Worm (Caenorhabditis elegans) whole organism, young adult: ENCODE results near the gene garr-1.

Source experiments
- D2030.7 ChIP-seq: fragments of 200-800 bp; sonication (Bioruptor generic); IDR thresholded peaks from 2 replicates; pipeline ENCODE4 v1.3.6; 2022; ENCODE audit warnings: missing genetic modification reagents, missing genetic modification characterization, missing compliant biosample characterization
- F37B4.10 ChIP-seq: fragments of 200-800 bp; sonication (Bioruptor generic); IDR thresholded peaks from 2 replicates; pipeline ENCODE4 v1.3.6; 2022; ENCODE audit warnings: missing genetic modification characterization, missing compliant biosample characterization
- F49E8.2 ChIP-seq: sonication (generic microtip); optimal IDR thresholded peaks from 3 replicates; lab custom pipeline; 2017; ENCODE audit warnings: missing genetic modification characterization, mild to moderate bottlenecking, missing compliant biosample characterization, antibody characterized with exemption, moderate library complexity; ENCODE audit not compliant: insufficient read depth
- F52B5.7 ChIP-seq: sonication (generic microtip); optimal IDR thresholded peaks from 2 replicates; lab custom pipeline; 2016; ENCODE audit warnings: mild to moderate bottlenecking, missing genetic modification characterization, missing compliant biosample characterization
- K12H6.12 ChIP-seq: fragments of 200-800 bp; sonication (Bioruptor generic); optimal IDR thresholded peaks from 2 replicates; lab custom pipeline; 2018; ENCODE audit warnings: mild to moderate bottlenecking, missing genetic modification characterization, missing compliant biosample characterization
- Y53F4B.3 ChIP-seq: fragments of 200-800 bp; sonication (Bioruptor generic); IDR thresholded peaks from 2 replicates; pipeline ENCODE4 v1.3.6; 2022; ENCODE audit warnings: missing genetic modification reagents, missing genetic modification characterization, missing compliant biosample characterization
- Y56A3A.18 ChIP-seq: fragments of 200-800 bp; sonication (Bioruptor generic); IDR thresholded peaks from 2 replicates; pipeline ENCODE4 v1.3.6; 2022; ENCODE audit warnings: missing genetic modification reagents, missing genetic modification characterization, missing compliant biosample characterization
- Y67H2A.10 ChIP-seq: fragments of 200-800 bp; sonication (Bioruptor generic); conservative IDR thresholded peaks from 2 replicates; pipeline ENCODE4 v1.3.6; 2022; ENCODE audit warnings: missing genetic modification reagents, missing genetic modification characterization, missing compliant biosample characterization
- akir-1 ChIP-seq: fragments of 200-800 bp; sonication (Bioruptor generic); optimal IDR thresholded peaks from 2 replicates; lab custom pipeline; 2018; ENCODE audit warnings: mild to moderate bottlenecking, missing genetic modification characterization, moderate library complexity, missing compliant biosample characterization
- aptf-2 ChIP-seq: fragments of 200-800 bp; sonication (Bioruptor generic); conservative IDR thresholded peaks from 2 replicates; pipeline ENCODE4 v1.3.6; 2022; ENCODE audit warnings: missing genetic modification reagents, missing genetic modification characterization, missing compliant biosample characterization
- aptf-3 ChIP-seq: fragments of 200-800 bp; sonication (Bioruptor generic); IDR thresholded peaks from 2 replicates; pipeline ENCODE4 v1.3.6; 2022; ENCODE audit warnings: missing genetic modification characterization, missing compliant biosample characterization
- attf-5 ChIP-seq: fragments of 200-800 bp; sonication (Bioruptor generic); optimal IDR thresholded peaks from 2 replicates; lab custom pipeline; 2018; ENCODE audit warnings: mild to moderate bottlenecking, missing genetic modification characterization, missing compliant biosample characterization
- bed-2 ChIP-seq: fragments of 200-800 bp; sonication (Bioruptor generic); IDR thresholded peaks from 2 replicates; pipeline ENCODE4 v1.3.6; 2022; ENCODE audit warnings: missing genetic modification reagents, missing genetic modification characterization, missing compliant biosample characterization
- ccch-3 ChIP-seq: fragments of 200-800 bp; sonication (Bioruptor generic); optimal IDR thresholded peaks from 2 replicates; lab custom pipeline; 2018; ENCODE audit warnings: mild to moderate bottlenecking, missing genetic modification characterization, missing compliant biosample characterization
- cebp-1 ChIP-seq, 2 experiments: fragments of 200-800 bp in 1 of 2; sonication (Bioruptor generic) in 1 of 2; sonication (generic microtip) in 1 of 2; IDR thresholded peaks in 1 of 2; optimal IDR thresholded peaks in 1 of 2; 2 replicates each; pipeline versions ENCODE4 v1.3.6 to Lab custom; 2017 to 2022; ENCODE audit warnings: missing compliant biosample characterization in 2 of 2, missing genetic modification characterization in 2 of 2, mild to moderate bottlenecking in 1 of 2, missing genetic modification reagents in 1 of 2, moderate library complexity in 1 of 2
- ceh-91 ChIP-seq: fragments of 200-800 bp; sonication (Bioruptor generic); IDR thresholded peaks from 2 replicates; pipeline ENCODE4 v1.3.6; 2022; ENCODE audit warnings: missing genetic modification reagents, missing genetic modification characterization, missing compliant biosample characterization
- chd-7 ChIP-seq: sonication (generic microtip); optimal IDR thresholded peaks from 2 replicates; lab custom pipeline; 2016; ENCODE audit warnings: mild to moderate bottlenecking, missing genetic modification characterization, moderate library complexity, missing compliant biosample characterization
- dox-1 ChIP-seq: fragments of 200-800 bp; sonication (Bioruptor generic); IDR thresholded peaks from 2 replicates; pipeline ENCODE4 v1.3.6; 2022; ENCODE audit warnings: missing genetic modification reagents, missing genetic modification characterization, missing compliant biosample characterization
- dpl-1 ChIP-seq: fragments of 150-350 bp; optimal IDR thresholded peaks from 2 replicates; lab custom pipeline; 2014; ENCODE audit warnings: missing biosample characterization, missing genetic modification reagents, missing genetic modification characterization
- ets-4 ChIP-seq: fragments of 200-800 bp; sonication (Bioruptor generic); optimal IDR thresholded peaks from 2 replicates; lab custom pipeline; 2018; ENCODE audit warnings: mild to moderate bottlenecking, missing genetic modification characterization, missing compliant biosample characterization
- gei-17 ChIP-seq: fragments of 200-800 bp; sonication (Bioruptor generic); optimal IDR thresholded peaks from 2 replicates; lab custom pipeline; 2018; ENCODE audit warnings: mild to moderate bottlenecking, missing genetic modification characterization, missing compliant biosample characterization
- him-1 ChIP-seq: sonication (generic microtip); optimal IDR thresholded peaks from 2 replicates; lab custom pipeline; 2016; ENCODE audit warnings: missing genotype, missing genetic modification reagents, missing genetic modification characterization, missing compliant biosample characterization
- hlh-26 ChIP-seq: fragments of 200-800 bp; sonication (Bioruptor generic); conservative IDR thresholded peaks from 2 replicates; pipeline ENCODE4 v1.3.6; 2022; ENCODE audit warnings: missing genetic modification reagents, missing genetic modification characterization, missing compliant biosample characterization
- hmg-20 ChIP-seq: fragments of 200-800 bp; sonication (Bioruptor generic); IDR thresholded peaks from 2 replicates; pipeline ENCODE4 v1.3.6; 2022; ENCODE audit warnings: missing genetic modification reagents, missing genetic modification characterization, missing compliant biosample characterization
- hsf-1 ChIP-seq: fragments of 200-800 bp; sonication (Bioruptor generic); IDR thresholded peaks from 2 replicates; pipeline ENCODE4 v1.3.6; 2022; ENCODE audit warnings: missing genetic modification reagents, missing genetic modification characterization, missing compliant biosample characterization
- let-526 ChIP-seq: fragments of 200-800 bp; sonication (Bioruptor generic); IDR thresholded peaks from 2 replicates; pipeline ENCODE4 v1.3.6; 2022; ENCODE audit warnings: missing genetic modification reagents, missing genetic modification characterization, missing compliant biosample characterization
- let-607 ChIP-seq, 2 experiments: fragments of 200-800 bp in 1 of 2; sonication (Bioruptor generic) in 1 of 2; sonication (generic microtip) in 1 of 2; optimal IDR thresholded peaks; 2 replicates each; lab custom pipeline; 2016 to 2018; ENCODE audit warnings: mild to moderate bottlenecking in 2 of 2, missing compliant biosample characterization in 2 of 2, missing genetic modification characterization in 2 of 2, moderate library complexity in 2 of 2, missing genotype in 1 of 2
- lin-35 ChIP-seq, 3 experiments: fragments of 150-350 bp in 2 of 3; sonication (generic microtip) in 1 of 3; optimal IDR thresholded peaks; 2 replicates each; lab custom pipeline; 2014 to 2018; ENCODE audit warnings: missing biosample characterization in 3 of 3, missing genetic modification characterization in 3 of 3, missing genetic modification reagents in 3 of 3
- lsy-27 ChIP-seq: sonication (generic microtip); optimal IDR thresholded peaks from 2 replicates; lab custom pipeline; 2017; ENCODE audit warnings: missing genetic modification characterization, mild to moderate bottlenecking, missing compliant biosample characterization, antibody characterized with exemption, missing genotype, borderline replicate concordance; ENCODE audit not compliant: insufficient read depth
- madf-6 ChIP-seq: fragments of 200-800 bp; sonication (Bioruptor generic); IDR thresholded peaks from 2 replicates; pipeline ENCODE4 v1.3.6; 2022; ENCODE audit warnings: missing genetic modification reagents, missing genetic modification characterization, missing compliant biosample characterization
- mcd-1 ChIP-seq: fragments of 200-800 bp; sonication (Bioruptor generic); IDR thresholded peaks from 2 replicates; pipeline ENCODE4 v1.3.6; 2022; ENCODE audit warnings: missing genetic modification reagents, missing genetic modification characterization, missing compliant biosample characterization
- nfyb-1 ChIP-seq: fragments of 200-800 bp; sonication (Bioruptor generic); IDR thresholded peaks from 2 replicates; pipeline ENCODE4 v1.3.6; 2022; ENCODE audit warnings: missing genetic modification reagents, missing genetic modification characterization, missing compliant biosample characterization
- nhr-90 ChIP-seq: sonication (generic microtip); optimal IDR thresholded peaks from 2 replicates; lab custom pipeline; 2016; ENCODE audit warnings: missing genotype, mild to moderate bottlenecking, missing genetic modification characterization, missing compliant biosample characterization
- rpc-1 ChIP-seq, 2 experiments: fragments of 150-350 bp in 1 of 2; sonication (generic microtip) in 1 of 2; optimal IDR thresholded peaks; 2 replicates each; lab custom pipeline; 2014 to 2018; ENCODE audit warnings: missing biosample characterization in 1 of 2, missing genetic modification characterization in 1 of 2, missing genetic modification reagents in 1 of 2, missing genotype in 1 of 2
- sea-2 ChIP-seq: fragments of 200-800 bp; sonication (Bioruptor generic); IDR thresholded peaks from 2 replicates; pipeline ENCODE4 v1.3.6; 2022; ENCODE audit warnings: missing genetic modification characterization, missing compliant biosample characterization
- snpc-1.1 ChIP-seq: sonication (generic microtip); optimal IDR thresholded peaks from 2 replicates; lab custom pipeline; 2017; ENCODE audit warnings: missing genetic modification characterization, mild to moderate bottlenecking, missing compliant biosample characterization, antibody characterized with exemption, moderate library complexity, missing genotype, missing genetic modification reagents; ENCODE audit not compliant: insufficient read depth
- snpc-3.4 ChIP-seq: sonication (generic microtip); optimal IDR thresholded peaks from 2 replicates; lab custom pipeline; 2017; ENCODE audit warnings: missing genetic modification characterization, mild to moderate bottlenecking, missing compliant biosample characterization, antibody characterized with exemption, moderate library complexity, missing genotype, missing genetic modification reagents
- sptf-2 ChIP-seq: fragments of 200-800 bp; sonication (Bioruptor generic); optimal IDR thresholded peaks from 2 replicates; lab custom pipeline; 2018; ENCODE audit warnings: mild to moderate bottlenecking, missing genetic modification characterization, missing compliant biosample characterization
- tbp1 ChIP-seq: fragments of 200-800 bp; sonication (Bioruptor generic); optimal IDR thresholded peaks from 2 replicates; lab custom pipeline; 2018; ENCODE audit warnings: mild to moderate bottlenecking, missing genetic modification characterization, missing compliant biosample characterization
- tlf-1 ChIP-seq: fragments of 200-800 bp; sonication (Bioruptor generic); optimal IDR thresholded peaks from 2 replicates; lab custom pipeline; 2018; ENCODE audit warnings: mild to moderate bottlenecking, missing genetic modification characterization, missing compliant biosample characterization
- unc-130 ChIP-seq: sonication (generic microtip); optimal IDR thresholded peaks from 2 replicates; lab custom pipeline; 2016; ENCODE audit warnings: missing genetic modification reagents, missing genetic modification characterization, missing compliant biosample characterization
- unc-62 ChIP-seq: fragments of 150-350 bp; optimal IDR thresholded peaks from 2 replicates; lab custom pipeline; 2014; ENCODE audit warnings: missing biosample characterization, missing genetic modification reagents, missing genetic modification characterization
- xnd-1 ChIP-seq: sonication (generic microtip); optimal IDR thresholded peaks from 2 replicates; lab custom pipeline; 2016; ENCODE audit warnings: missing genotype, missing genetic modification reagents, missing genetic modification characterization, missing compliant biosample characterization
- ztf-22 ChIP-seq: fragments of 200-800 bp; sonication (Bioruptor generic); optimal IDR thresholded peaks from 2 replicates; lab custom pipeline; 2018; ENCODE audit warnings: mild to moderate bottlenecking, missing genetic modification characterization, moderate library complexity, missing compliant biosample characterization
- ztf-25 ChIP-seq: fragments of 200-800 bp; sonication (Bioruptor generic); IDR thresholded peaks from 2 replicates; pipeline ENCODE4 v1.3.6; 2022; ENCODE audit warnings: missing genetic modification reagents, missing genetic modification characterization, missing compliant biosample characterization
- ztf-28 ChIP-seq: fragments of 200-800 bp; sonication (Bioruptor generic); IDR thresholded peaks from 2 replicates; pipeline ENCODE4 v1.3.6; 2022; ENCODE audit warnings: missing genetic modification reagents, missing genetic modification characterization, missing compliant biosample characterization
- ztf-3 ChIP-seq: fragments of 200-800 bp; sonication (Bioruptor generic); optimal IDR thresholded peaks from 2 replicates; lab custom pipeline; 2018; ENCODE audit warnings: mild to moderate bottlenecking, missing genetic modification characterization, missing compliant biosample characterization

The garr-1 gene

DNA sequence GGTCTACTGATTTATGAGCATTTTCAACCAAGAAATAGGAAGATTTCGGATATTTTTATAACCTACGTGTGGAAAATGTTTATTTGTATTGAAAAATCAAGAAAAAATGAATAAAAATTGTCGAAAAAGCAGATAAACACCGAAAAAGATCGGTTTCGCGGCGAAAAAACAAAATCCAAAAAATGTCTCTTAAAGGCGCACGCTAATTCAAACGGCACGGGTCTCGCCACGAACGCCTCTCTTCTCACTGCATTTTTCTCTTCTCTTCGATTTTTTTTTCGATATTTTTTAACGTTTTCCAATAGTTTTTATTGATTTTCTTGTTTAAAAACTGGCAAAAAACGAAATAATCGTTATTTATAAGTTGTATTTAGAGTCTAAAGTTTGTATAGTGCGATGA lies 422 bp upstream of the garr-1 start (continued):
- TF ChIP-seq ztf-3 (GFP tag; lab: Kevin White, UChicago): no peak
- no peak for TF ChIP-seq Y67H2A.10
- TF ChIP-seq nhr-90 (tag; lab: Kevin White, UChicago): no peak
- no peak for TF ChIP-seq sptf-2 (GFP tag; lab: Kevin White, UChicago)
- peak; percentile 31; the same call in 1 of the 2 replicates for TF ChIP-seq mcd-1 (GFP tag; lab: Robert Waterston, UW)
- TF ChIP-seq sea-2 (GFP tag; lab: Robert Waterston, UW): no peak
- peak in 1 of 3 experiments; percentile 19 for TF ChIP-seq lin-35 (GFP tag; optimal IDR thresholded peaks at IDR 0.05; lab: Kevin White, UChicago)
- no peak for TF ChIP-seq ztf-25 (GFP tag; lab: Robert Waterston, UW)
- peak; percentile 75 for TF ChIP-seq D2030.7
- peak; percentile 36 for TF ChIP-seq snpc-1.1 (tag; lab: Kevin White, UChicago)
- TF ChIP-seq xnd-1 (tag; lab: Kevin White, UChicago): peak; percentile 76
- no peak for TF ChIP-seq hmg-20 (GFP tag; lab: Robert Waterston, UW)
- no peak for TF ChIP-seq let-526
- TF ChIP-seq lsy-27 (tag; lab: Kevin White, UChicago): no peak
- TF ChIP-seq tlf-1 (GFP tag; lab: Kevin White, UChicago): peak; percentile 2
- no peak for TF ChIP-seq let-607 (tag; optimal IDR thresholded peaks at IDR 0.05; lab: Kevin White, UChicago)
- no peak for TF ChIP-seq ztf-22 (GFP tag; lab: Kevin White, UChicago)
- TF ChIP-seq unc-62 (GFP tag; lab: Kevin White, UChicago): no peak
- no peak for TF ChIP-seq gei-17
- TF ChIP-seq unc-130: no peak
- peak; percentile 60 for TF ChIP-seq dpl-1 (GFP tag; lab: Kevin White, UChicago)
- TF ChIP-seq madf-6 (GFP tag; lab: Robert Waterston, UW): peak; percentile 74; the same call in 1 of the 2 replicates
- no peak for TF ChIP-seq ets-4 (GFP tag; lab: Kevin White, UChicago)
- no peak for TF ChIP-seq ztf-28 (GFP tag; lab: Robert Waterston, UW)
- TF ChIP-seq nfyb-1 (GFP tag; lab: Robert Waterston, UW): no peak
- TF ChIP-seq hlh-26 (GFP tag; lab: Robert Waterston, UW): no peak
- no peak for TF ChIP-seq akir-1 (GFP tag; lab: Kevin White, UChicago)
- TF ChIP-seq him-1 (tag; lab: Kevin White, UChicago): no peak
- TF ChIP-seq F52B5.7: no peak
- no peak for TF ChIP-seq hsf-1 (GFP tag; lab: Robert Waterston, UW)
- TF ChIP-seq K12H6.12 (tag; lab: Kevin White, UChicago): no peak
- peak; percentile 38 for TF ChIP-seq snpc-3.4 (tag; lab: Kevin White, UChicago)
- peak; percentile 27 for TF ChIP-seq tbp1
- TF ChIP-seq Y56A3A.18 (GFP tag; lab: Robert Waterston, UW): no peak
- TF ChIP-seq attf-5: peak; percentile 33
- peak; percentile 18; the same call in 1 of the 2 replicates for TF ChIP-seq dox-1
- TF ChIP-seq F49E8.2 (tag; lab: Kevin White, UChicago): no peak
- no peak for TF ChIP-seq bed-2
- peak; percentile 37; the same call in 1 of the 2 replicates for TF ChIP-seq ceh-91 (GFP tag; lab: Robert Waterston, UW)
- no peak for TF ChIP-seq chd-7 (tag; lab: Kevin White, UChicago)
- TF ChIP-seq aptf-3 (GFP tag; lab: Robert Waterston, UW): no peak
- TF ChIP-seq F37B4.10 (GFP tag; lab: Robert Waterston, UW): no peak
- no peak for TF ChIP-seq rpc-1 (optimal IDR thresholded peaks at IDR 0.05; lab: Kevin White, UChicago)
- TF ChIP-seq rpc-1 (tag; optimal IDR thresholded peaks at IDR 0.05; lab: Kevin White, UChicago): no peak
- no peak for TF ChIP-seq ccch-3 (GFP tag; lab: Kevin White, UChicago)
- TF ChIP-seq aptf-2 (GFP tag; lab: Robert Waterston, UW): no peak
- TF ChIP-seq Y53F4B.3 (GFP tag; lab: Robert Waterston, UW): no peak
- no peak for TF ChIP-seq cebp-1 (GFP tag; IDR thresholded peaks at IDR 0.05; lab: Robert Waterston, UW)
- TF ChIP-seq cebp-1 (tag; optimal IDR thresholded peaks at IDR 0.05; lab: Kevin White, UChicago): no peak
